Fruit fly (Drosophila melanogaster) whole organism, adult: Measurements from ENCODE around the gene CG2145.

Source experiments
- CG1620 ChIP-seq: fragments of 200-800 bp; sonication (Bioruptor generic); optimal IDR thresholded peaks from 2 replicates; lab custom pipeline; 2016; ENCODE audit warnings: missing biosample characterization, missing genetic modification characterization
- CG5204 ChIP-seq: fragments of 200-800 bp; sonication (Bioruptor generic); optimal IDR thresholded peaks from 2 replicates; lab custom pipeline; 2016; ENCODE audit warnings: missing biosample characterization, missing genetic modification characterization
- Clk ChIP-seq: fragments of 200-800 bp; sonication (Bioruptor generic); optimal IDR thresholded peaks from 2 replicates; lab custom pipeline; 2017; ENCODE audit warnings: missing biosample characterization, missing genetic modification characterization
- Crg-1 ChIP-seq: fragments of 200-800 bp; sonication (Bioruptor generic); optimal IDR thresholded peaks from 2 replicates; lab custom pipeline; 2016; ENCODE audit warnings: missing biosample characterization, missing genetic modification characterization
- kay ChIP-seq: fragments of 200-800 bp; sonication (Bioruptor generic); peaks from one replicate; lab custom pipeline; 2016; ENCODE audit warnings: missing biosample characterization, missing genetic modification characterization, borderline replicate concordance
- ovo ChIP-seq: fragments of 200-800 bp; sonication (Bioruptor generic); optimal IDR thresholded peaks from 2 replicates; lab custom pipeline; 2016; ENCODE audit warnings: missing biosample characterization, missing genetic modification characterization
- toe ChIP-seq: fragments of 200-800 bp; sonication (Bioruptor generic); optimal IDR thresholded peaks from 2 replicates; lab custom pipeline; 2016; ENCODE audit warnings: missing biosample characterization, missing genetic modification characterization

DNA sequence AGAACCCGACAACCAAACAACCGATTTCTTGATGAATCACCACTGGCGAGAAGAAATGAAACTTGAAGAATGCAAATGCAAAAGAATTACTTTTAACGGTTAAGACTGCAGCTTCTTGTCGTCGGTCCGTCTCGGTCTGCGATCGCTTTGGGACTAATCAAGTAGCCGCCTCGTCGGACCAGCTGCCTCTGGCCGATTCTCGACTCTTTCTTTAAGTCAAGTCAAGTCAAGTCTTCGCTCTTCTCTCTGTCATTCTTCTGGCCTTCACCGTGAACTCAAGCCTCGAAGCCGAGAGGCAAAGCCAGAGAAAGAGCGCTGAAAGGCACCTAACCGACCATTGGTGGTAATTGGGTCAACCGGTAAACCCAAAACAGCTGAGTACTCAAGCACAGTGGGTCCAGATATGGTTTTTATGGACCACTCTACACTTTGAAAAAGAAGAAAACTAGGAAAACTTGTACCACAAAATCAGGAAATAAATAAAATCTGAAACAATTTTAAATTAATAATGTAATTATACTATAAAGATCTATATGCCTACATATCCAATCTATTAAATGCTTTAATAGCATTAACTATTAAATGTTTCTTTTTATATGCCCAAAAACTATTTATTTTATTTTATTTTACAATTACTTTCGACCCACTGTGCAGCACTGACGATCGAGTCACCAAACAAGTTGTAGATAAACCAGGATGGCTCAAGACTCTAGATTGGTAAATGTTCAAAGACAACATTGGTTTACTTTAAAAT, 40.0 kb downstream of the CG2145 start, which contains the start of gene C901:
- TF ChIP-seq Crg-1 (GFP tag; lab: Kevin White, UChicago) (no peak), kay (GFP tag; lab: Kevin White, UChicago) (no peak), CG1620 (GFP tag; lab: Kevin White, UChicago) (no peak), Clk (GFP tag; lab: Kevin White, UChicago) (no peak), CG5204 (GFP tag; lab: Kevin White, UChicago) (no peak), toe (no peak), ovo (no peak)
